Fruit fly (Drosophila melanogaster) whole organism, embryonic: ENCODE data around the gene usp.

Source experiments
- ATbp ChIP-seq: fragments of 200-800 bp; sonication (Bioruptor generic); optimal IDR thresholded peaks from 2 replicates; lab custom pipeline; 2017; ENCODE audit warnings: missing biosample characterization, mild to moderate bottlenecking, missing genetic modification characterization, missing genetic modification reagents
- Atf6 ChIP-seq: fragments of 200-800 bp; sonication (Bioruptor generic); IDR thresholded peaks from 2 replicates; pipeline ENCODE4 v1.3.6; 2022; ENCODE audit warnings: missing biosample characterization, missing genetic modification characterization
- BtbVII ChIP-seq: fragments of 200-800 bp; sonication (Bioruptor generic); optimal IDR thresholded peaks from 3 replicates; lab custom pipeline; 2017; ENCODE audit warnings: missing biosample characterization, mild to moderate bottlenecking, missing genetic modification characterization
- CG1024 ChIP-seq: fragments of 200-800 bp; sonication (Bioruptor generic); IDR thresholded peaks from 2 replicates; pipeline ENCODE4 v1.3.6; 2022; ENCODE audit warnings: missing biosample characterization, missing genetic modification characterization
- CG10565 ChIP-seq: fragments of 200-800 bp; sonication (Bioruptor generic); optimal IDR thresholded peaks from 3 replicates; lab custom pipeline; 2016; ENCODE audit warnings: missing biosample characterization, mild to moderate bottlenecking, missing genetic modification characterization
- CG10979 ChIP-seq: fragments of 200-800 bp; sonication (Bioruptor generic); optimal IDR thresholded peaks from 2 replicates; lab custom pipeline; 2018; ENCODE audit warnings: missing biosample characterization, mild to moderate bottlenecking, missing genetic modification characterization, moderate library complexity
- CG12236 ChIP-seq: fragments of 200-800 bp; sonication (Bioruptor generic); optimal IDR thresholded peaks from 2 replicates; lab custom pipeline; 2016; ENCODE audit warnings: missing biosample characterization, missing genetic modification characterization
- CG12744 ChIP-seq: fragments of 200-800 bp; sonication (Bioruptor generic); optimal IDR thresholded peaks from 2 replicates; lab custom pipeline; 2016; ENCODE audit warnings: missing biosample characterization, missing genetic modification characterization
- CG17612 ChIP-seq: fragments of 200-800 bp; sonication (Bioruptor generic); IDR thresholded peaks from 2 replicates; pipeline ENCODE4 v1.3.6; 2022; ENCODE audit warnings: missing biosample characterization, missing genetic modification characterization
- CG2199 ChIP-seq: fragments of 200-800 bp; sonication (Bioruptor generic); IDR thresholded peaks from 3 replicates; pipeline ENCODE4 v1.3.6; 2022; ENCODE audit warnings: missing biosample characterization, missing genetic modification characterization
- CG2875 ChIP-seq: fragments of 200-800 bp; sonication (Bioruptor generic); optimal IDR thresholded peaks from 2 replicates; lab custom pipeline; 2017; ENCODE audit warnings: missing biosample characterization, mild to moderate bottlenecking, missing genetic modification characterization, missing genetic modification reagents
- CG31388 ChIP-seq: fragments of 200-800 bp; sonication (Bioruptor generic); optimal IDR thresholded peaks from 2 replicates; lab custom pipeline; 2016; ENCODE audit warnings: missing biosample characterization, missing genetic modification characterization
- CG31441 ChIP-seq: fragments of 200-800 bp; sonication (Bioruptor generic); IDR thresholded peaks from 2 replicates; pipeline ENCODE4 v1.3.6; 2022; ENCODE audit warnings: missing biosample characterization, missing genetic modification characterization
- CG32767 ChIP-seq: fragments of 200-800 bp; sonication (Bioruptor generic); IDR thresholded peaks from 2 replicates; pipeline ENCODE4 v1.3.6; 2022; ENCODE audit warnings: missing biosample characterization, missing genetic modification characterization
- CG3726 ChIP-seq: fragments of 200-800 bp; sonication (Bioruptor generic); IDR thresholded peaks from 3 replicates; pipeline ENCODE4, ENCODE4 v1.3.6; 2022; ENCODE audit warnings: missing biosample characterization, missing genetic modification characterization
- CG4360 ChIP-seq: fragments of 200-800 bp; sonication (Bioruptor generic); IDR thresholded peaks from 2 replicates; pipeline ENCODE4 v1.3.6; 2022; ENCODE audit warnings: missing biosample characterization, missing genetic modification characterization
- CG4617 ChIP-seq: fragments of 200-800 bp; sonication (Bioruptor generic); optimal IDR thresholded peaks from 3 replicates; lab custom pipeline; 2016; ENCODE audit warnings: missing biosample characterization, missing genetic modification characterization, borderline replicate concordance
- CG7786 ChIP-seq: fragments of 200-800 bp; sonication (Bioruptor generic); optimal IDR thresholded peaks from 2 replicates; lab custom pipeline; 2016; ENCODE audit warnings: missing biosample characterization, missing genetic modification characterization
- CG7839 ChIP-seq: fragments of 200-800 bp; sonication (Bioruptor generic); optimal IDR thresholded peaks from 3 replicates; lab custom pipeline; 2018; ENCODE audit warnings: missing biosample characterization, mild to moderate bottlenecking, missing genetic modification characterization, moderate library complexity
- CG9727 ChIP-seq: fragments of 200-800 bp; sonication (Bioruptor generic); optimal IDR thresholded peaks from 3 replicates; lab custom pipeline; 2017; ENCODE audit warnings: missing biosample characterization, mild to moderate bottlenecking, missing genetic modification characterization
- CG9876 ChIP-seq: fragments of 200-800 bp; sonication (Bioruptor generic); optimal IDR thresholded peaks from 2 replicates; lab custom pipeline; 2016; ENCODE audit warnings: missing biosample characterization, missing genetic modification characterization
- Deaf1 ChIP-seq: fragments of 200-800 bp; optimal IDR thresholded peaks from 3 replicates; lab custom pipeline; 2019; ENCODE audit warnings: missing biosample characterization, mild to moderate bottlenecking, missing genetic modification characterization, moderate library complexity
- Dfd ChIP-seq, 2 experiments: fragments of >200 bp; optimal IDR thresholded peaks; 2 replicates each; lab custom pipeline; 2017; ENCODE audit warnings: missing biosample characterization in 2 of 2, missing genetic modification characterization in 2 of 2
- Dip2 ChIP-seq: fragments of 200-800 bp; sonication (Bioruptor generic); IDR thresholded peaks from 2 replicates; pipeline ENCODE4 v1.3.6; 2022; ENCODE audit warnings: missing biosample characterization, missing genetic modification characterization
- E2f2 ChIP-seq: fragments of 200-800 bp; sonication (Bioruptor generic); IDR thresholded peaks from 2 replicates; pipeline ENCODE4 v1.3.6; 2022; ENCODE audit warnings: missing biosample characterization, missing genetic modification characterization
- ERR ChIP-seq: fragments of 200-800 bp; sonication (Bioruptor generic); optimal IDR thresholded peaks from 2 replicates; lab custom pipeline; 2016; ENCODE audit warnings: missing biosample characterization, missing genetic modification characterization
- HHEX ChIP-seq: fragments of 200-800 bp; sonication (Bioruptor generic); optimal IDR thresholded peaks from 3 replicates; lab custom pipeline; 2017; ENCODE audit warnings: missing biosample characterization, mild to moderate bottlenecking, missing genetic modification characterization, missing genetic modification reagents
- HmgD ChIP-seq: fragments of 200-800 bp; sonication (Bioruptor generic); optimal IDR thresholded peaks from 3 replicates; lab custom pipeline; 2016; ENCODE audit warnings: missing biosample characterization, missing genetic modification characterization
- Hmr ChIP-seq: fragments of 200-800 bp; sonication (Bioruptor generic); optimal IDR thresholded peaks from 3 replicates; lab custom pipeline; 2017; ENCODE audit warnings: mild to moderate bottlenecking, missing biosample characterization, missing genetic modification reagents, missing genetic modification characterization
- Mad ChIP-seq: fragments of 200-800 bp; sonication (Bioruptor generic); optimal IDR thresholded peaks from 2 replicates; lab custom pipeline; 2016; ENCODE audit warnings: missing biosample characterization, missing genetic modification characterization
- Ptx1 ChIP-seq: fragments of 200-800 bp; sonication (Bioruptor generic); IDR thresholded peaks from 2 replicates; pipeline ENCODE4 v1.3.6; 2022; ENCODE audit warnings: missing biosample characterization, missing genetic modification characterization
- bigmax ChIP-seq: fragments of 200-800 bp; sonication (Bioruptor generic); optimal IDR thresholded peaks from 2 replicates; lab custom pipeline; 2018; ENCODE audit warnings: missing biosample characterization, mild to moderate bottlenecking, missing genetic modification characterization
- cas ChIP-seq: fragments of 200-800 bp; sonication (Bioruptor generic); IDR thresholded peaks from 2 replicates; pipeline ENCODE4 v1.3.6; 2022; ENCODE audit warnings: missing biosample characterization, missing genetic modification characterization
- cg ChIP-seq: fragments of 200-800 bp; sonication (Bioruptor generic); optimal IDR thresholded peaks from 3 replicates; lab custom pipeline; 2019; ENCODE audit warnings: missing biosample characterization, mild to moderate bottlenecking, missing genetic modification characterization, moderate library complexity
- chinmo ChIP-seq: fragments of 200-800 bp; sonication (Bioruptor generic); IDR thresholded peaks from 4 replicates; pipeline ENCODE4 v1.3.6; 2022; ENCODE audit warnings: missing biosample characterization, missing genetic modification characterization; ENCODE audit not compliant: partially characterized antibody
- ci ChIP-seq: fragments of 200-800 bp; sonication (Bioruptor generic); IDR thresholded peaks from 3 replicates; pipeline ENCODE4 v1.3.6; 2022; ENCODE audit warnings: missing biosample characterization, missing genetic modification characterization
- crol ChIP-seq: fragments of 200-800 bp; sonication (Bioruptor generic); IDR thresholded peaks from 2 replicates; pipeline ENCODE4 v1.3.6; 2022; ENCODE audit warnings: missing biosample characterization, missing genetic modification characterization
- fru ChIP-seq: fragments of >200 bp; optimal IDR thresholded peaks from 2 replicates; lab custom pipeline; 2017
- fu2 ChIP-seq: fragments of 200-800 bp; sonication (Bioruptor generic); optimal IDR thresholded peaks from 2 replicates; lab custom pipeline; 2016; ENCODE audit warnings: missing biosample characterization, missing genetic modification characterization
- gsb ChIP-seq: fragments of 200-800 bp; sonication (Bioruptor generic); IDR thresholded peaks from 2 replicates; pipeline ENCODE4 v1.3.6; 2022; ENCODE audit warnings: missing biosample characterization, missing genetic modification characterization
- hkb ChIP-seq, 2 experiments: fragments of 200-800 bp in 1 of 2; fragments of >200 bp in 1 of 2; sonication (Bioruptor generic) in 1 of 2; IDR thresholded peaks in 1 of 2; optimal IDR thresholded peaks in 1 of 2; 2 replicates each; pipeline versions ENCODE4 v1.3.6 to Lab custom; 2017 to 2022; ENCODE audit warnings: missing biosample characterization in 1 of 2, missing genetic modification characterization in 1 of 2
- mam ChIP-seq: fragments of 200-800 bp; sonication (Bioruptor generic); optimal IDR thresholded peaks from 3 replicates; lab custom pipeline; 2016; ENCODE audit warnings: missing biosample characterization, missing genetic modification characterization
- pfk ChIP-seq: fragments of 200-800 bp; sonication (Bioruptor generic); optimal IDR thresholded peaks from 2 replicates; lab custom pipeline; 2018; ENCODE audit warnings: missing biosample characterization, mild to moderate bottlenecking, missing genetic modification characterization, moderate library complexity
- pzg ChIP-seq: fragments of 200-800 bp; sonication (Bioruptor generic); optimal IDR thresholded peaks from 3 replicates; lab custom pipeline; 2018; ENCODE audit warnings: missing biosample characterization, mild to moderate bottlenecking, missing genetic modification characterization, moderate library complexity
- row ChIP-seq: fragments of 200-800 bp; sonication (Bioruptor generic); IDR thresholded peaks from 3 replicates; pipeline ENCODE4 v1.3.6; 2022; ENCODE audit warnings: missing biosample characterization, missing genetic modification characterization
- sc ChIP-seq, 3 experiments: fragments of >200 bp in 2 of 3; fragments of 200-800 bp in 1 of 3; sonication (Bioruptor generic) in 1 of 3; optimal IDR thresholded peaks; 2 replicates in 2 of 3; 3 replicates in 1 of 3; lab custom pipeline; 2017; ENCODE audit warnings: mild to moderate bottlenecking in 1 of 3, missing biosample characterization in 1 of 3, missing genetic modification characterization in 1 of 3, missing genetic modification reagents in 1 of 3
- sens-2 ChIP-seq: fragments of 200-800 bp; sonication (Bioruptor generic); IDR thresholded peaks from 2 replicates; pipeline ENCODE4 v1.3.6; 2022; ENCODE audit warnings: missing biosample characterization, missing genetic modification characterization
- slou ChIP-seq: fragments of 200-800 bp; sonication (Bioruptor generic); optimal IDR thresholded peaks from 3 replicates; lab custom pipeline; 2016; ENCODE audit warnings: missing biosample characterization, missing genetic modification characterization
- trh ChIP-seq: fragments of 200-800 bp; sonication (Bioruptor generic); optimal IDR thresholded peaks from 2 replicates; lab custom pipeline; 2016; ENCODE audit warnings: missing biosample characterization, missing genetic modification characterization
- tx ChIP-seq: fragments of 200-800 bp; sonication (Bioruptor generic); optimal IDR thresholded peaks from 2 replicates; lab custom pipeline; 2016; ENCODE audit warnings: missing biosample characterization, missing genetic modification characterization
- vfl ChIP-seq: fragments of 200-800 bp; sonication (Bioruptor generic); optimal IDR thresholded peaks from 2 replicates; lab custom pipeline; 2016; ENCODE audit warnings: missing biosample characterization, missing genetic modification characterization
- wor ChIP-seq: fragments of 200-800 bp; sonication (Bioruptor generic); IDR thresholded peaks from 2 replicates; pipeline ENCODE4 v1.3.6; 2022; ENCODE audit warnings: missing biosample characterization, missing genetic modification characterization

The usp gene

DNA sequence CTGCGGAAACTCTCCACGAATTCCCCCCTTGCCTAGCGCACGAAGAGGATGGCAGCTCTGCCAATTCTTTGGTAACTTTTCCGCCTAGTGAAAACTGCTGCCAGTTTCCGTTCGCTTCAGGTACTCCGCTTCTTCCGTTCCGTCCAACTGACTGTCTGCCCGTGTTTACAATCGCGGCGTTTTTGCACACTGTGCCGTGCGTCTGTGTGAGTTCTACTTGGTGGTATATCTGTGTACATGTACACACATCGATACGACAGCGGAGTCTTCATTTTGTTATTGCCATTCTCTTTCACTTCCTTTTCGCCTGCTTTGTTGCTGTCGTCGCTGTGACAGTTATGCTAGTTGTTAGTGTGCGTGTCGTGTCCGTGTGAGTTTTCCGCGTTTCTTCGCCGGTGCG, 29.3 kb downstream of the usp start (continued):
- TF ChIP-seq slou (GFP tag; lab: Kevin White, UChicago) (no peak), CG10979 (no peak), fru (lab: Kevin White, UChicago) (no peak), gsb (no peak), row (no peak), pzg (GFP tag; lab: Kevin White, UChicago) (peak; percentile 19), Hmr (peak; percentile 27), CG4617 (GFP tag; lab: Kevin White, UChicago) (no peak), CG32767 (GFP tag; lab: Robert Waterston, UW) (no peak), hkb (optimal IDR thresholded peaks at IDR 0.05; lab: Kevin White, UChicago) (no peak), hkb (GFP tag; IDR thresholded peaks at IDR 0.05; lab: Robert Waterston, UW) (no peak), tx (GFP tag; lab: Kevin White, UChicago) (no peak), CG9876 (GFP tag; lab: Kevin White, UChicago) (peak; percentile 2), Deaf1 (tag; lab: Kevin White, UChicago) (peak; percentile 29), CG12236 (no peak), CG9727 (GFP tag; lab: Kevin White, UChicago) (peak; percentile 38), cas (no peak), BtbVII (GFP tag; lab: Kevin White, UChicago) (no peak), wor (GFP tag; lab: Robert Waterston, UW) (no peak), ci (no peak), fu2 (GFP tag; lab: Kevin White, UChicago) (no peak), bigmax (GFP tag; lab: Kevin White, UChicago) (no peak), ATbp (GFP tag; lab: Kevin White, UChicago) (no peak), sc (optimal IDR thresholded peaks at IDR 0.05; lab: Kevin White, UChicago) (no peak), sc (GFP tag; optimal IDR thresholded peaks at IDR 0.05; lab: Kevin White, UChicago) (no peak), CG4360 (GFP tag; lab: Robert Waterston, UW) (no peak), chinmo (GFP tag; lab: Robert Waterston, UW) (0 out of 4 replicates have a peak, but pooled peaks have one; percentile 19), crol (peak; percentile 40; the same call in 1 of the 2 replicates), Dip2 (no peak), HHEX (peak; percentile 26), trh (GFP tag; lab: Kevin White, UChicago) (no peak), cg (GFP tag; lab: Kevin White, UChicago) (peak; percentile 74), CG12744 (GFP tag; lab: Kevin White, UChicago) (no peak), Atf6 (GFP tag; lab: Robert Waterston, UW) (no peak), CG7786 (no peak), mam (GFP tag; lab: Kevin White, UChicago) (no peak), CG1024 (GFP tag; lab: Robert Waterston, UW) (no peak), CG3726 (GFP tag; lab: Robert Waterston, UW) (no peak), sens-2 (no peak), Mad (GFP tag; lab: Kevin White, UChicago) (no peak), CG10565 (GFP tag; lab: Kevin White, UChicago) (no peak), CG31388 (no peak), HmgD (GFP tag; lab: Kevin White, UChicago) (no peak), CG2875 (no peak), CG2199 (no peak), CG17612 (GFP tag; lab: Robert Waterston, UW) (no peak), Ptx1 (no peak), ERR (GFP tag; lab: Kevin White, UChicago) (peak; percentile 17), Dfd (GFP tag; optimal IDR thresholded peaks at IDR 0.05; lab: Kevin White, UChicago) (no peak), pfk (GFP tag; lab: Kevin White, UChicago) (peak; percentile 69), vfl (GFP tag; lab: Kevin White, UChicago) (no peak), CG7839 (tag; lab: Kevin White, UChicago) (no peak), CG31441 (no peak), E2f2 (0 out of 2 replicates have a peak, but pooled peaks have one; percentile 11)
